Fruit fly (Drosophila melanogaster): Measurements from ENCODE around the gene p53.

DNA sequence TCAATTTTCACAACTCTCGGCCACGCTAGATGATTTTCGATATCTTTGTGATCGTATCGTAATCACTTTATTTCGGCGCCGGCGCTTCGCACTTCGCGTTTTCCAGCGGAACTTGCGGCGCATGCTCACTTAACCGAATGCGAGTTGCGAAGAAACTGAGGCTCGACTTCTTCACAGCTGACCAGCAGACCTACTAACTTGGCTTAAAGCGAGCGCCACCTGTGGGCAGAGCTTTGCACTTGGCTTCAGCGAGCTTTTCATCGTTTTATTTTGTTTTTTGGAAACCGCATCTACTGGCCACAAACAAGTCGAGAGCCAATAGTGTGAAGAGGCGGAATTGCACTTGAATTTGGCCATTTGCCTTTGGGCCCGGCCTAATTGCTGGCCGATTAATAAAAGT, 43.5 kb downstream of the p53 start, which contains the start of gene CG34375:
- TF ChIP-seq CG8478 (optimal IDR thresholded peaks at IDR 0.05) (no peak), CTCF (optimal IDR thresholded peaks at IDR 0.05) (no peak)
